Worm (Caenorhabditis elegans): ENCODE data around the gene itr-1.

ce11 chrIV:7661569-7661968, 13.4 kb upstream of the itr-1 start:
- TF ChIP-seq him-1 (tag; optimal IDR thresholded peaks at IDR 0.05) (no peak), W03F9.2 (tag; optimal IDR thresholded peaks at IDR 0.05) (no peak), dao-5 (tag; optimal IDR thresholded peaks at IDR 0.05) (no peak)
